Fruit fly (Drosophila melanogaster): ENCODE results near the gene mthl15.

mthl15 gene

dm6 chr2L:10203933-10204509 lies 34.1 kb downstream of the mthl15 start, which contains the start of gene CG34159 (continued):
- TF ChIP-seq CG7372 (GFP tag; IDR thresholded peaks at IDR 0.05) (no peak), BEAF-32 (GFP tag; optimal IDR thresholded peaks at IDR 0.05) (peak; percentile 9), CG3407 (GFP tag; optimal IDR thresholded peaks at IDR 0.05) (no peak), yki (optimal IDR thresholded peaks at IDR 0.05) (no peak), Ets97D (GFP tag; optimal IDR thresholded peaks at IDR 0.05) (peak; percentile 7), Oli (tag; optimal IDR thresholded peaks at IDR 0.05) (no peak), Lhr (GFP tag; optimal IDR thresholded peaks at IDR 0.05) (no peak), bowl (GFP tag; IDR thresholded peaks at IDR 0.05) (no peak), CG14965 (GFP tag; optimal IDR thresholded peaks at IDR 0.05; ENCODE audit: borderline replicate concordance) (no peak), CG10267 (tag; optimal IDR thresholded peaks at IDR 0.05) (peak; percentile 12), CG12769 (tag; optimal IDR thresholded peaks at IDR 0.05) (no peak), her (GFP tag; optimal IDR thresholded peaks at IDR 0.05) (no peak), wek (GFP tag; optimal IDR thresholded peaks at IDR 0.05) (peak; percentile 95), cg (GFP tag; optimal IDR thresholded peaks at IDR 0.05) (peak; percentile 81), Taf1 (GFP tag; IDR thresholded peaks at IDR 0.05) (no peak), fd102C (GFP tag; optimal IDR thresholded peaks at IDR 0.05) (no peak), nmo (GFP tag; optimal IDR thresholded peaks at IDR 0.05) (no peak), CG17385 (GFP tag; optimal IDR thresholded peaks at IDR 0.05) (no peak), YL-1 (GFP tag; optimal IDR thresholded peaks at IDR 0.05) (peak; percentile 62), CG15514 (GFP tag; optimal IDR thresholded peaks at IDR 0.05) (no peak), CG15601 (tag; optimal IDR thresholded peaks at IDR 0.05) (no peak), ara (GFP tag; IDR thresholded peaks at IDR 0.05) (no peak), shn (GFP tag; optimal IDR thresholded peaks at IDR 0.05) (no peak), Poxn (GFP tag; IDR thresholded peaks at IDR 0.05) (no peak), CG30020 (tag; optimal IDR thresholded peaks at IDR 0.05) (peak; percentile 64), Fer1 (GFP tag; optimal IDR thresholded peaks at IDR 0.05) (peak; percentile 38), bigmax (GFP tag; optimal IDR thresholded peaks at IDR 0.05) (peak; percentile 41), pb (GFP tag; optimal IDR thresholded peaks at IDR 0.05) (no peak), Dp (GFP tag; optimal IDR thresholded peaks at IDR 0.05) (peak; percentile 64), CG17802 (tag; optimal IDR thresholded peaks at IDR 0.05) (peak; percentile 51), Dbx (GFP tag; IDR thresholded peaks at IDR 0.05) (no peak), CG9797 (GFP tag; optimal IDR thresholded peaks at IDR 0.05) (peak; percentile 65), MESR4 (GFP tag; optimal IDR thresholded peaks at IDR 0.05) (peak; percentile 90), Bdp1 (GFP tag; optimal IDR thresholded peaks at IDR 0.05) (no peak), gsb (GFP tag; IDR thresholded peaks at IDR 0.05) (no peak), E2f1 (GFP tag; IDR thresholded peaks at IDR 0.05) (no peak), CG8924 (tag; optimal IDR thresholded peaks at IDR 0.05) (peak; percentile 33), CG12659 (GFP tag; optimal IDR thresholded peaks at IDR 0.05) (peak; percentile 62), B-H1 (GFP tag; IDR thresholded peaks at IDR 0.05) (no peak), maf-S (GFP tag; optimal IDR thresholded peaks at IDR 0.05) (no peak), CG4617 (GFP tag; optimal IDR thresholded peaks at IDR 0.05; ENCODE audit: borderline replicate concordance) (peak; percentile 90), emc (GFP tag; optimal IDR thresholded peaks at IDR 0.05) (no peak), E2f2 (GFP tag; IDR thresholded peaks at IDR 0.05) (peak; percentile 68), tin (GFP tag; optimal IDR thresholded peaks at IDR 0.05) (no peak), run (tag; optimal IDR thresholded peaks at IDR 0.05) (no peak), Myb (GFP tag; optimal IDR thresholded peaks at IDR 0.05) (peak; percentile 56), gfzf (GFP tag; optimal IDR thresholded peaks at IDR 0.05) (peak; percentile 70), ranshi (GFP tag; IDR thresholded peaks at IDR 0.05) (no peak), unpg (GFP tag; optimal IDR thresholded peaks at IDR 0.05) (no peak), Camta (GFP tag; optimal IDR thresholded peaks at IDR 0.05) (no peak), vfl (GFP tag; optimal IDR thresholded peaks at IDR 0.05) (no peak)

Data from whole organism, embryonic.